Fruit fly (Drosophila melanogaster) whole organism, embryonic: Measurements from ENCODE around the gene tral.
A peak's percentile ranks its signal among the peaks of the same experiment; 100 is the strongest.

Source experiments
- B-H2 ChIP-seq: fragments of 200-800 bp; sonication (Bioruptor generic); optimal IDR thresholded peaks from 2 replicates; lab custom pipeline; 2018; ENCODE audit warnings: missing biosample characterization, mild to moderate bottlenecking, missing genetic modification characterization
- CG10321 ChIP-seq: fragments of 200-800 bp; sonication (Bioruptor generic); IDR thresholded peaks from 2 replicates; pipeline ENCODE4 v1.3.6; 2022; ENCODE audit warnings: missing biosample characterization, missing genetic modification characterization
- CG12236 ChIP-seq: fragments of 200-800 bp; sonication (Bioruptor generic); optimal IDR thresholded peaks from 2 replicates; lab custom pipeline; 2016; ENCODE audit warnings: missing biosample characterization, missing genetic modification characterization
- CG13287 ChIP-seq: fragments of 200-800 bp; sonication (Bioruptor generic); IDR thresholded peaks from 2 replicates; pipeline ENCODE4 v1.3.6; 2022; ENCODE audit warnings: missing biosample characterization, missing genetic modification characterization; ENCODE audit not compliant: partially characterized antibody
- CG14441 ChIP-seq: fragments of 200-800 bp; sonication (Bioruptor generic); IDR thresholded peaks from 2 replicates; pipeline ENCODE4 v1.3.6; 2022; ENCODE audit warnings: missing biosample characterization, missing genetic modification characterization
- CG15073 ChIP-seq: fragments of 200-800 bp; sonication (Bioruptor generic); optimal IDR thresholded peaks from 2 replicates; lab custom pipeline; 2016; ENCODE audit warnings: missing biosample characterization, missing genetic modification characterization
- CG15514 ChIP-seq: fragments of 200-800 bp; sonication (Bioruptor generic); optimal IDR thresholded peaks from 3 replicates; lab custom pipeline; 2017; ENCODE audit warnings: missing biosample characterization, missing genetic modification characterization, mild to moderate bottlenecking, moderate library complexity, missing genetic modification reagents
- CG18619 ChIP-seq: fragments of 200-800 bp; sonication (Bioruptor generic); optimal IDR thresholded peaks from 3 replicates; lab custom pipeline; 2017; ENCODE audit warnings: missing biosample characterization, mild to moderate bottlenecking, missing genetic modification characterization
- CG2129 ChIP-seq: fragments of 200-800 bp; sonication (Bioruptor generic); IDR thresholded peaks from 2 replicates; pipeline ENCODE4 v1.3.6; 2022; ENCODE audit warnings: missing biosample characterization, missing genetic modification characterization; ENCODE audit not compliant: partially characterized antibody
- CG2199 ChIP-seq: fragments of 200-800 bp; sonication (Bioruptor generic); IDR thresholded peaks from 3 replicates; pipeline ENCODE4 v1.3.6; 2022; ENCODE audit warnings: missing biosample characterization, missing genetic modification characterization
- CG32532 ChIP-seq: fragments of 200-800 bp; sonication (Bioruptor generic); IDR thresholded peaks from 2 replicates; pipeline ENCODE4 v1.3.6; 2022; ENCODE audit warnings: missing biosample characterization, missing genetic modification characterization
- CG4404 ChIP-seq: fragments of 200-800 bp; sonication (Bioruptor generic); IDR thresholded peaks from 2 replicates; pipeline ENCODE4 v1.3.6; 2022; ENCODE audit warnings: missing biosample characterization, missing genetic modification characterization
- CG5953 ChIP-seq: fragments of 200-800 bp; sonication (Bioruptor generic); IDR thresholded peaks from 2 replicates; pipeline ENCODE4 v1.3.6; 2022; ENCODE audit warnings: missing biosample characterization, missing genetic modification characterization
- CG6175 ChIP-seq: fragments of 200-800 bp; sonication (Bioruptor generic); IDR thresholded peaks from 3 replicates; pipeline ENCODE4 v1.3.6; 2022; ENCODE audit warnings: missing biosample characterization, missing genetic modification characterization
- CG7839 ChIP-seq: fragments of 200-800 bp; sonication (Bioruptor generic); optimal IDR thresholded peaks from 3 replicates; lab custom pipeline; 2018; ENCODE audit warnings: missing biosample characterization, mild to moderate bottlenecking, missing genetic modification characterization, moderate library complexity
- CrebB ChIP-seq: fragments of 200-800 bp; sonication (Bioruptor generic); optimal IDR thresholded peaks from 3 replicates; lab custom pipeline; 2018; ENCODE audit warnings: missing biosample characterization, mild to moderate bottlenecking, missing genetic modification characterization
- D ChIP-seq, 2 experiments: fragments of 200-800 bp in 1 of 2; fragments of >200 bp in 1 of 2; sonication (Bioruptor generic) in 1 of 2; optimal IDR thresholded peaks; 2 replicates in 1 of 2; 3 replicates in 1 of 2; lab custom pipeline; 2017; ENCODE audit warnings: mild to moderate bottlenecking in 1 of 2, missing biosample characterization in 1 of 2, missing genetic modification characterization in 1 of 2, missing genetic modification reagents in 1 of 2
- D19B ChIP-seq: fragments of 200-800 bp; sonication (Bioruptor generic); optimal IDR thresholded peaks from 2 replicates; lab custom pipeline; 2017; ENCODE audit warnings: missing biosample characterization, mild to moderate bottlenecking, missing genetic modification characterization
- Deaf1 ChIP-seq: fragments of 200-800 bp; optimal IDR thresholded peaks from 3 replicates; lab custom pipeline; 2019; ENCODE audit warnings: missing biosample characterization, mild to moderate bottlenecking, missing genetic modification characterization, moderate library complexity
- Elba2 ChIP-seq: fragments of 200-800 bp; sonication (Bioruptor generic); optimal IDR thresholded peaks from 3 replicates; lab custom pipeline; 2016; ENCODE audit warnings: missing biosample characterization, missing genetic modification characterization
- Fer3 ChIP-seq: fragments of 200-800 bp; sonication (Bioruptor generic); optimal IDR thresholded peaks from 2 replicates; lab custom pipeline; 2018; ENCODE audit warnings: missing biosample characterization, mild to moderate bottlenecking, missing genetic modification characterization, moderate library complexity
- HLH3B ChIP-seq: fragments of 200-800 bp; sonication (Bioruptor generic); IDR thresholded peaks from 2 replicates; pipeline ENCODE4 v1.3.6; 2022; ENCODE audit warnings: missing biosample characterization, missing genetic modification characterization
- HmgD ChIP-seq: fragments of 200-800 bp; sonication (Bioruptor generic); optimal IDR thresholded peaks from 3 replicates; lab custom pipeline; 2016; ENCODE audit warnings: missing biosample characterization, missing genetic modification characterization
- MESR4 ChIP-seq: fragments of 200-800 bp; sonication (Bioruptor generic); optimal IDR thresholded peaks from 2 replicates; lab custom pipeline; 2018; ENCODE audit warnings: missing biosample characterization, mild to moderate bottlenecking, missing genetic modification characterization, moderate library complexity
- Mes4 ChIP-seq: fragments of 200-800 bp; sonication (Bioruptor generic); optimal IDR thresholded peaks from 2 replicates; lab custom pipeline; 2016; ENCODE audit warnings: missing biosample characterization, missing genetic modification characterization
- Myb ChIP-seq: fragments of 200-800 bp; sonication (Bioruptor generic); optimal IDR thresholded peaks from 2 replicates; lab custom pipeline; 2016; ENCODE audit warnings: missing biosample characterization, missing genetic modification characterization
- Sox102F ChIP-seq: fragments of 200-800 bp; sonication (Bioruptor generic); optimal IDR thresholded peaks from 2 replicates; lab custom pipeline; 2018; ENCODE audit warnings: missing biosample characterization, mild to moderate bottlenecking, missing genetic modification characterization, moderate library complexity
- Sry-β ChIP-seq: fragments of 200-800 bp; sonication (Bioruptor generic); optimal IDR thresholded peaks from 2 replicates; lab custom pipeline; 2018; ENCODE audit warnings: missing biosample characterization, mild to moderate bottlenecking, missing genetic modification characterization, moderate library complexity
- Ssrp ChIP-seq: fragments of 200-800 bp; sonication (Bioruptor generic); optimal IDR thresholded peaks from 2 replicates; lab custom pipeline; 2018; ENCODE audit warnings: missing biosample characterization, mild to moderate bottlenecking, missing genetic modification characterization, moderate library complexity
- Stat92E ChIP-seq, 3 experiments: fragments of >200 bp in 2 of 3; fragments of 200-800 bp in 1 of 3; sonication (Bioruptor generic) in 1 of 3; optimal IDR thresholded peaks; 2 replicates each; lab custom pipeline; 2017 to 2019; ENCODE audit warnings: missing biosample characterization in 3 of 3, missing genetic modification characterization in 3 of 3, mild to moderate bottlenecking in 1 of 3, moderate library complexity in 1 of 3
- Tbp ChIP-seq: fragments of >200 bp; optimal IDR thresholded peaks from 2 replicates; lab custom pipeline; 2018; ENCODE audit warnings: missing biosample characterization, missing genetic modification characterization
- Trl ChIP-seq, 3 experiments: fragments of >200 bp in 2 of 3; fragments of 200-800 bp in 1 of 3; sonication (Bioruptor generic) in 1 of 3; optimal IDR thresholded peaks; 2 replicates in 1 of 3; 3 replicates in 2 of 3; lab custom pipeline; 2016 to 2017; ENCODE audit warnings: missing biosample characterization in 1 of 3, missing genetic modification characterization in 1 of 3
- al ChIP-seq: fragments of 200-800 bp; sonication (Bioruptor generic); IDR thresholded peaks from 2 replicates; pipeline ENCODE4 v1.3.6; 2022; ENCODE audit warnings: missing biosample characterization, missing genetic modification characterization
- bcd ChIP-seq: fragments of 200-800 bp; sonication (Bioruptor generic); optimal IDR thresholded peaks from 2 replicates; lab custom pipeline; 2017; ENCODE audit warnings: missing biosample characterization, mild to moderate bottlenecking, missing genetic modification characterization
- bigmax ChIP-seq: fragments of 200-800 bp; sonication (Bioruptor generic); optimal IDR thresholded peaks from 2 replicates; lab custom pipeline; 2018; ENCODE audit warnings: missing biosample characterization, mild to moderate bottlenecking, missing genetic modification characterization
- chinmo ChIP-seq: fragments of 200-800 bp; sonication (Bioruptor generic); IDR thresholded peaks from 4 replicates; pipeline ENCODE4 v1.3.6; 2022; ENCODE audit warnings: missing biosample characterization, missing genetic modification characterization; ENCODE audit not compliant: partially characterized antibody
- crc ChIP-seq: fragments of 200-800 bp; sonication (Bioruptor generic); optimal IDR thresholded peaks from 2 replicates; lab custom pipeline; 2016; ENCODE audit warnings: missing biosample characterization, missing genetic modification characterization
- crp ChIP-seq, 2 experiments: fragments of 200-800 bp; sonication (Bioruptor generic); optimal IDR thresholded peaks; 2 replicates in 1 of 2; 3 replicates in 1 of 2; lab custom pipeline; 2017; ENCODE audit warnings: missing biosample characterization in 2 of 2, missing genetic modification characterization in 2 of 2, mild to moderate bottlenecking in 1 of 2, moderate library complexity in 1 of 2
- ewg ChIP-seq: fragments of 200-800 bp; sonication (Bioruptor generic); optimal IDR thresholded peaks from 3 replicates; lab custom pipeline; 2017; ENCODE audit warnings: mild to moderate bottlenecking, missing biosample characterization, missing genetic modification reagents, missing genetic modification characterization
- grn ChIP-seq: fragments of 200-800 bp; sonication (Bioruptor generic); optimal IDR thresholded peaks from 3 replicates; lab custom pipeline; 2017; ENCODE audit warnings: missing biosample characterization, missing genetic modification characterization
- h ChIP-seq: fragments of >200 bp; optimal IDR thresholded peaks from 2 replicates; lab custom pipeline; 2017
- her ChIP-seq: fragments of 200-800 bp; sonication (Bioruptor generic); optimal IDR thresholded peaks from 2 replicates; lab custom pipeline; 2016; ENCODE audit warnings: missing biosample characterization, missing genetic modification characterization
- kah ChIP-seq: fragments of 200-800 bp; sonication (Bioruptor generic); optimal IDR thresholded peaks from 2 replicates; lab custom pipeline; 2018; ENCODE audit warnings: missing biosample characterization, mild to moderate bottlenecking, missing genetic modification characterization
- kay ChIP-seq: fragments of 200-800 bp; sonication (Bioruptor generic); optimal IDR thresholded peaks from 2 replicates; lab custom pipeline; 2016; ENCODE audit warnings: missing biosample characterization, missing genetic modification characterization
- kni ChIP-seq: fragments of 200-800 bp; sonication (Bioruptor generic); optimal IDR thresholded peaks from 3 replicates; lab custom pipeline; 2017; ENCODE audit warnings: mild to moderate bottlenecking, missing biosample characterization, missing genetic modification reagents, missing genetic modification characterization
- lola ChIP-seq, 3 experiments: fragments of >200 bp in 2 of 3; fragments of 200-800 bp in 1 of 3; sonication (Bioruptor generic) in 1 of 3; optimal IDR thresholded peaks; 2 replicates each; lab custom pipeline; 2017 to 2019; ENCODE audit warnings: missing biosample characterization in 3 of 3, missing genetic modification characterization in 3 of 3, mild to moderate bottlenecking in 1 of 3, moderate library complexity in 1 of 3
- run ChIP-seq: fragments of 200-800 bp; sonication (Bioruptor generic); optimal IDR thresholded peaks from 3 replicates; lab custom pipeline; 2018; ENCODE audit warnings: missing biosample characterization, mild to moderate bottlenecking, missing genetic modification characterization
- sisA ChIP-seq: fragments of 200-800 bp; sonication (Bioruptor generic); IDR thresholded peaks from 2 replicates; pipeline ENCODE4 v1.3.6; 2022; ENCODE audit warnings: missing biosample characterization, missing genetic modification characterization

The tral gene

dm6 chr3L:12533392-12534070 is 18.7 kb downstream of the tral start, which contains the start of the genes Tsf2 and CG34242 (continued):
- no peak for TF ChIP-seq lola (GFP tag; optimal IDR thresholded peaks at IDR 0.05; lab: Kevin White, UChicago)
- TF ChIP-seq CG12236 (GFP tag; lab: Kevin White, UChicago), result no peak
- TF ChIP-seq ewg, result no peak
- no peak for TF ChIP-seq kni (GFP tag; lab: Kevin White, UChicago)
- peak in 1 of 2 experiments; percentile 70 for TF ChIP-seq crp (GFP tag; optimal IDR thresholded peaks at IDR 0.05; lab: Kevin White, UChicago)
- TF ChIP-seq kah (GFP tag; lab: Kevin White, UChicago), result peak; percentile 47
- no peak for TF ChIP-seq CG2129 (GFP tag; lab: Robert Waterston, UW)
- TF ChIP-seq B-H2 (GFP tag; lab: Kevin White, UChicago), result no peak
- TF ChIP-seq Stat92E (GFP tag; optimal IDR thresholded peaks at IDR 0.05; lab: Kevin White, UChicago), result peak in 1 of 3 experiments; percentile 26
- no peak for TF ChIP-seq CrebB
- no peak for TF ChIP-seq crc (GFP tag; lab: Kevin White, UChicago)
- no peak for TF ChIP-seq HmgD (GFP tag; lab: Kevin White, UChicago)
- no peak for TF ChIP-seq CG18619
- TF ChIP-seq, all 482 proteins: peak for 236

DNA sequence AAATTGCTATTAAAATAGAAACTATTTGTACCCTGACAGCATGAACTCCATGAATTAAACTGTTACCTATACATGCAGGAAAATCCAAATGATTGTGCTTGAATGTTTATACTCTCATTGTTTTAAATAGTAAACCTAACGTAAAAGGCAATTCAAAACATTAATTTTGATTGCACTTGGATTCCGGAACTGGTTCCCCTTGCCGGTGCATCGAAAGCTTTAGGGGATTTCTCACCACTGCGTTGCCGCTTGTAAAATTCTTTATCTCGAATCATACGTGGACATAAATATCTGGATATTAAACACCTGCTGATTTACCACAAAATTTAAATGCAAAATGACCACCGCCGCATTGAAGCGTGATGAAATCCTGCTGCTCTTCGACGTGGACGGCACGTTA is 19.5 kb downstream of the tral start, which contains the start of gene Pmm2:
TSS of gene Pmm2 (plus strand) at position 273 of the 400 bp plus-strand sequence.
- TF ChIP-seq HLH3B (GFP tag; lab: Robert Waterston, UW) (no peak), D19B (GFP tag; lab: Kevin White, UChicago) (no peak), CG7839 (tag; lab: Kevin White, UChicago) (no peak), bcd (no peak), kay (GFP tag; lab: Kevin White, UChicago) (no peak), CG13287 (GFP tag; lab: Robert Waterston, UW) (peak; percentile 41), CG6175 (GFP tag; lab: Robert Waterston, UW) (no peak), her (GFP tag; lab: Kevin White, UChicago) (peak; percentile 99), CG2199 (GFP tag; lab: Robert Waterston, UW) (no peak), bigmax (GFP tag; lab: Kevin White, UChicago) (no peak), run (tag; lab: Kevin White, UChicago) (no peak), CG14441 (no peak), grn (peak; percentile 75), CG10321 (GFP tag; lab: Robert Waterston, UW) (no peak), CG5953 (no peak), CG4404 (GFP tag; lab: Robert Waterston, UW) (no peak), h (lab: Kevin White, UChicago) (no peak), Trl (optimal IDR thresholded peaks at IDR 0.05; lab: Kevin White, UChicago) (no peak), Trl (GFP tag; optimal IDR thresholded peaks at IDR 0.05; lab: Kevin White, UChicago) (no peak), Sry-β (GFP tag; lab: Kevin White, UChicago) (no peak), MESR4 (GFP tag; lab: Kevin White, UChicago) (peak; percentile 46), Sox102F (GFP tag; lab: Kevin White, UChicago) (no peak), Fer3 (tag; lab: Kevin White, UChicago) (no peak), Tbp (GFP tag; lab: Kevin White, UChicago) (no peak), Mes4 (no peak), D (optimal IDR thresholded peaks at IDR 0.05; lab: Kevin White, UChicago) (no peak), D (GFP tag; optimal IDR thresholded peaks at IDR 0.05; lab: Kevin White, UChicago) (no peak), chinmo (peak; percentile 96), CG15514 (peak; percentile 99), CG32532 (GFP tag; lab: Robert Waterston, UW) (no peak), sisA (GFP tag; lab: Robert Waterston, UW) (no peak), Deaf1 (tag; lab: Kevin White, UChicago) (no peak), al (GFP tag; lab: Robert Waterston, UW) (no peak), Elba2 (no peak), Ssrp (no peak), CG15073 (GFP tag; lab: Kevin White, UChicago) (no peak), Myb (peak; percentile 15)
